Fruit fly (Drosophila melanogaster): ENCODE results near the gene CG6462.

The CG6462 gene

dm6 chr3L:6082561-6082960 lies 45.6 kb downstream of the CG6462 start, which contains the start of gene CG13293 (continued):
- TF ChIP-seq CG12659 (GFP tag; optimal IDR thresholded peaks at IDR 0.05) (peak; percentile 20), CG4360 (GFP tag; IDR thresholded peaks at IDR 0.05) (no peak), ERR (GFP tag; optimal IDR thresholded peaks at IDR 0.05) (no peak), CG34376 (GFP tag; optimal IDR thresholded peaks at IDR 0.05) (no peak), GATAe (GFP tag; conservative IDR thresholded peaks at IDR 0.05) (no peak), bigmax (GFP tag; optimal IDR thresholded peaks at IDR 0.05) (no peak), kay (GFP tag; optimal IDR thresholded peaks at IDR 0.05) (no peak), stwl (tag; optimal IDR thresholded peaks at IDR 0.05) (peak; percentile 28), nerfin-2 (GFP tag; IDR thresholded peaks at IDR 0.05; ENCODE audit: partially characterized antibody) (no peak), dmrt99B (tag; optimal IDR thresholded peaks at IDR 0.05) (no peak), kah (GFP tag; optimal IDR thresholded peaks at IDR 0.05) (no peak), psq (GFP tag; optimal IDR thresholded peaks at IDR 0.05) (no peak), Myb (GFP tag; optimal IDR thresholded peaks at IDR 0.05) (peak; percentile 61), CG7357 (GFP tag; IDR thresholded peaks at IDR 0.05) (0 out of 3 replicates have a peak, but pooled peaks have one; percentile 16), Dll (GFP tag; IDR thresholded peaks at IDR 0.05; ENCODE audit: partially characterized antibody) (no peak), mam (GFP tag; optimal IDR thresholded peaks at IDR 0.05) (no peak), ase (GFP tag; IDR thresholded peaks at IDR 0.05) (no peak), CG43689 (GFP tag; IDR thresholded peaks at IDR 0.05) (no peak), fd102C (GFP tag; optimal IDR thresholded peaks at IDR 0.05) (peak; percentile 35), CG2875 (GFP tag; optimal IDR thresholded peaks at IDR 0.05) (no peak), CG9215 (GFP tag; IDR thresholded peaks at IDR 0.05) (no peak), caup (GFP tag; optimal IDR thresholded peaks at IDR 0.05; ENCODE audit: severe bottlenecking) (no peak), Usf (GFP tag; optimal IDR thresholded peaks at IDR 0.05) (no peak), danr (GFP tag; IDR thresholded peaks at IDR 0.05) (no peak), lov (optimal IDR thresholded peaks at IDR 0.05) (no peak), lov (GFP tag; IDR thresholded peaks at IDR 0.05) (no peak), CG1792 (GFP tag; optimal IDR thresholded peaks at IDR 0.05) (no peak), Bteb2 (GFP tag; optimal IDR thresholded peaks at IDR 0.05) (no peak), CG31224 (GFP tag; IDR thresholded peaks at IDR 0.05) (no peak), Scr (GFP tag; IDR thresholded peaks at IDR 0.05; ENCODE audit: partially characterized antibody) (no peak), Atf-2 (GFP tag; optimal IDR thresholded peaks at IDR 0.05) (no peak), CG16863 (GFP tag; optimal IDR thresholded peaks at IDR 0.05) (no peak), Oli (tag; optimal IDR thresholded peaks at IDR 0.05) (no peak), Hr78 (GFP tag; optimal IDR thresholded peaks at IDR 0.05) (no peak), CG3163 (GFP tag; optimal IDR thresholded peaks at IDR 0.05) (no peak), Hmr (GFP tag; optimal IDR thresholded peaks at IDR 0.05) (peak; percentile 15), da (GFP tag; optimal IDR thresholded peaks at IDR 0.05) (no peak), zf30C (GFP tag; optimal IDR thresholded peaks at IDR 0.05) (no peak), CG2116 (GFP tag; optimal IDR thresholded peaks at IDR 0.05) (no peak), toy (GFP tag; IDR thresholded peaks at IDR 0.05) (no peak), HLHmδ (GFP tag; optimal IDR thresholded peaks at IDR 0.05) (peak; percentile 25), salm (tag; optimal IDR thresholded peaks at IDR 0.05) (no peak), CG10543 (GFP tag; optimal IDR thresholded peaks at IDR 0.05) (no peak), CG7987 (GFP tag; optimal IDR thresholded peaks at IDR 0.05) (no peak), CG17829 (tag; optimal IDR thresholded peaks at IDR 0.05) (peak; percentile 5), CG11504 (tag; optimal IDR thresholded peaks at IDR 0.05) (peak; percentile 12), Jarid2 (GFP tag; optimal IDR thresholded peaks at IDR 0.05) (no peak), CG8944 (GFP tag; optimal IDR thresholded peaks at IDR 0.05) (no peak), vnd (GFP tag; IDR thresholded peaks at IDR 0.05; ENCODE audit: partially characterized antibody) (no peak), Lim3 (GFP tag; IDR thresholded peaks at IDR 0.05) (no peak), sqz (GFP tag; optimal IDR thresholded peaks at IDR 0.05) (peak; percentile 69)
